Fruit fly (Drosophila melanogaster) whole organism, pupa: ENCODE data around the gene Asciz.

Experiments
- CG10348 ChIP-seq: fragments of 200-800 bp; sonication (Bioruptor generic); IDR thresholded peaks from 2 replicates; pipeline ENCODE4 v1.3.6; 2022; ENCODE audit warnings: missing biosample characterization, missing genetic modification characterization
- CG15710 ChIP-seq: fragments of 200-800 bp; sonication (Bioruptor generic); optimal IDR thresholded peaks from 2 replicates; lab custom pipeline; 2018; ENCODE audit warnings: missing biosample characterization, mild to moderate bottlenecking, missing genetic modification characterization, moderate library complexity
- CG9948 ChIP-seq: fragments of 200-800 bp; sonication (Bioruptor generic); optimal IDR thresholded peaks from 2 replicates; lab custom pipeline; 2018; ENCODE audit warnings: missing biosample characterization, mild to moderate bottlenecking, missing genetic modification characterization, moderate library complexity

dm6 chr3L:3122688-3123316 is 43.2 kb downstream of the Asciz start:
- TF ChIP-seq CG9948 (tag; lab: Kevin White, UChicago) = no peak
- no peak for TF ChIP-seq CG15710 (tag; lab: Kevin White, UChicago)
- no peak for TF ChIP-seq CG10348 (GFP tag; lab: Robert Waterston, UW)
